Worm (Caenorhabditis elegans) whole organism, L1 larva: ENCODE results near the gene Y22D7AL.11.

Experiments used
- ces-1 ChIP-seq: fragments of 150-350 bp; optimal IDR thresholded peaks from 2 replicates; lab custom pipeline; 2014; ENCODE audit warnings: missing biosample characterization, missing genetic modification reagents, missing genetic modification characterization
- dpl-1 ChIP-seq, 3 experiments: fragments of 150-350 bp in 2 of 3; sonication (generic microtip) in 1 of 3; optimal IDR thresholded peaks; 2 replicates each; lab custom pipeline; 2014 to 2017; ENCODE audit warnings: missing biosample characterization in 3 of 3, missing genetic modification characterization in 3 of 3, missing genetic modification reagents in 3 of 3
- jun-1 ChIP-seq: fragments of 150-350 bp; optimal IDR thresholded peaks from 2 replicates; lab custom pipeline; 2014; ENCODE audit warnings: missing biosample characterization, missing genetic modification reagents, missing genetic modification characterization
- mab-9 ChIP-seq: fragments of 200-800 bp; sonication (Bioruptor generic); IDR thresholded peaks from 2 replicates; pipeline ENCODE4 v1.3.6; 2022; ENCODE audit warnings: missing genetic modification reagents, missing genetic modification characterization, missing compliant biosample characterization
- mep-1 ChIP-seq: fragments of 150-350 bp; optimal IDR thresholded peaks from 2 replicates; lab custom pipeline; 2014; ENCODE audit warnings: missing biosample characterization, missing genetic modification characterization
- nhr-76 ChIP-seq: sonication (generic microtip); optimal IDR thresholded peaks from 2 replicates; lab custom pipeline; 2017; ENCODE audit warnings: missing biosample characterization, missing genetic modification characterization
- pqm-1 ChIP-seq: sonication (generic microtip); optimal IDR thresholded peaks from 3 replicates; lab custom pipeline; 2017; ENCODE audit warnings: missing biosample characterization, missing genetic modification characterization
- skn-1 ChIP-seq: fragments of 150-350 bp; optimal IDR thresholded peaks from 2 replicates; lab custom pipeline; 2014; ENCODE audit warnings: missing biosample characterization, missing genetic modification characterization
- unc-130 ChIP-seq: fragments of 150-350 bp; optimal IDR thresholded peaks from 2 replicates; lab custom pipeline; 2017; ENCODE audit warnings: missing biosample characterization, missing genetic modification characterization, inconsistent platforms

- TF ChIP-seq jun-1 (tag; lab: Kevin White, UChicago) (no peak), mep-1 (no peak), nhr-76 (tag; lab: Kevin White, UChicago) (no peak), ces-1 (GFP tag; lab: Kevin White, UChicago) (no peak), skn-1 (tag; lab: Kevin White, UChicago) (no peak), unc-130 (tag; lab: Kevin White, UChicago) (no peak), pqm-1 (no peak), mab-9 (GFP tag; lab: Robert Waterston, UW) (no peak), dpl-1 (GFP tag; optimal IDR thresholded peaks at IDR 0.05; lab: Kevin White, UChicago) (no peak)
These were observed 20.2 kb downstream of the Y22D7AL.11 start, which contains the start of gene Y22D7AL.9 for ce11 chrIII:1613933-1614332.
